Fruit fly (Drosophila melanogaster): ENCODE data around the gene crp.
A peak's percentile ranks its signal among the peaks of the same experiment; 100 is the strongest.

crp gene

dm6 chr2L:16310648-16311047 is 23.1 kb upstream of the crp start, which contains the start of the genes cni and fzy (continued):
- TF ChIP-seq CG13775 (GFP tag; optimal IDR thresholded peaks at IDR 0.05) (peak; percentile 45), peb (GFP tag; IDR thresholded peaks at IDR 0.05) (no peak), CG13123 (GFP tag; optimal IDR thresholded peaks at IDR 0.05) (no peak), CG15601 (tag; optimal IDR thresholded peaks at IDR 0.05) (peak; percentile 3), CG10267 (tag; optimal IDR thresholded peaks at IDR 0.05) (peak; percentile 72), Mad (GFP tag; optimal IDR thresholded peaks at IDR 0.05) (peak; percentile 9), sd (tag; optimal IDR thresholded peaks at IDR 0.05) (no peak), ind (GFP tag; optimal IDR thresholded peaks at IDR 0.05) (peak; percentile 34), Atf6 (GFP tag; IDR thresholded peaks at IDR 0.05) (no peak), ab (GFP tag; optimal IDR thresholded peaks at IDR 0.05) (no peak), CG4360 (GFP tag; IDR thresholded peaks at IDR 0.05) (no peak), mld (GFP tag; IDR thresholded peaks at IDR 0.05; ENCODE audit: partially characterized antibody) (no peak), wdn (GFP tag; IDR thresholded peaks at IDR 0.05) (no peak), CG13624 (GFP tag; optimal IDR thresholded peaks at IDR 0.05) (peak; percentile 11), CG34224 (GFP tag; IDR thresholded peaks at IDR 0.05; ENCODE audit: partially characterized antibody) (no peak), Max (GFP tag; optimal IDR thresholded peaks at IDR 0.05) (peak; percentile 66), crp (GFP tag; optimal IDR thresholded peaks at IDR 0.05) (peak; percentile 89 to 97), sug (tag; optimal IDR thresholded peaks at IDR 0.05) (peak; percentile 32), unpg (GFP tag; optimal IDR thresholded peaks at IDR 0.05) (no peak), usp (GFP tag; optimal IDR thresholded peaks at IDR 0.05) (no peak), CG9215 (GFP tag; IDR thresholded peaks at IDR 0.05) (no peak), PHDP (tag; optimal IDR thresholded peaks at IDR 0.05) (peak; percentile 8), Mrtf (GFP tag; IDR thresholded peaks at IDR 0.05) (no peak), Sin3A (optimal IDR thresholded peaks at IDR 0.05) (peak; percentile 86), tll (GFP tag; optimal IDR thresholded peaks at IDR 0.05) (no peak), Doc2 (GFP tag; IDR thresholded peaks at IDR 0.05) (no peak), jumu (GFP tag; optimal IDR thresholded peaks at IDR 0.05) (no peak), nmo (GFP tag; optimal IDR thresholded peaks at IDR 0.05) (peak; percentile 73), lmd (GFP tag; IDR thresholded peaks at IDR 0.05) (no peak), bcd (GFP tag; optimal IDR thresholded peaks at IDR 0.05) (no peak), Hey (tag; optimal IDR thresholded peaks at IDR 0.05) (no peak), cas (GFP tag; IDR thresholded peaks at IDR 0.05) (no peak), CG10366 (GFP tag; IDR thresholded peaks at IDR 0.05) (no peak), sim (GFP tag; IDR thresholded peaks at IDR 0.05) (no peak), CG1832 (GFP tag; optimal IDR thresholded peaks at IDR 0.05) (no peak), Ravus (GFP tag; IDR thresholded peaks at IDR 0.05) (no peak), Lpt (GFP tag; optimal IDR thresholded peaks at IDR 0.05) (no peak), CG16863 (GFP tag; optimal IDR thresholded peaks at IDR 0.05) (no peak), CG1024 (GFP tag; IDR thresholded peaks at IDR 0.05) (no peak), CG17829 (tag; optimal IDR thresholded peaks at IDR 0.05) (peak; percentile 54), MESR4 (GFP tag; optimal IDR thresholded peaks at IDR 0.05) (peak; percentile 21), CG6683 (GFP tag; optimal IDR thresholded peaks at IDR 0.05) (no peak), btn (GFP tag; optimal IDR thresholded peaks at IDR 0.05) (no peak), Six4 (GFP tag; optimal IDR thresholded peaks at IDR 0.05) (peak; percentile 8), gfzf (GFP tag; optimal IDR thresholded peaks at IDR 0.05) (peak; percentile 80), CG10147 (GFP tag; optimal IDR thresholded peaks at IDR 0.05) (peak; percentile 18), CG18476 (GFP tag; optimal IDR thresholded peaks at IDR 0.05) (no peak), Bgb (GFP tag; IDR thresholded peaks at IDR 0.05; ENCODE audit: partially characterized antibody) (0 out of 2 replicates have a peak, but pooled peaks have one; percentile 16), CG6654 (GFP tag; optimal IDR thresholded peaks at IDR 0.05) (no peak), sisA (GFP tag; IDR thresholded peaks at IDR 0.05) (peak; percentile 39; the same call in 1 of the 2 replicates), CG12391 (tag; optimal IDR thresholded peaks at IDR 0.05) (peak; percentile 74), Ada2b (GFP tag; IDR thresholded peaks at IDR 0.05) (0 out of 2 replicates have a peak, but pooled peaks have one; percentile 16)

Measured in whole organism, embryonic.